Worm (Caenorhabditis elegans): ENCODE measurements around the gene T09A5.4.

Gene T09A5.4

DNA sequence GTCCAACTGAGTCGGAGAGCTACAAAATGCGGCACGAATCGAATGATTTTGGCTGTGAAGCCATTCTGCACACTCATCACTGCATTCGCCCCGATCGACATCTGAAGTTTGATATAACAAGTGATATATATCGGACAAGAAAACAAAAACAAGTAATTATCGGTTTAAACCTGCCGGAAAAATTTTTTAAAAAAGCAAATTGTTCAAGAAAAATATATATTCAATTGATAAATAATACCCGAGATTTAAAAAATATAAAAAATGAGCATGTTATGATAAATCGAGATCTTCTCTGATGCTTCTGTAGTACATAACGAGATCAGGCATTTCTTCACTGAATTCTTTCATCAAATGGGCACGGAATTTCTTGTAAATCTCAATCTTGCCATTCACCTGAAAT lies 7.7 kb downstream of the T09A5.4 start, which contains the start of gene T09A5.5:
TSS of gene T09A5.5 (minus strand) at position 101 of the 400 bp plus-strand sequence.
- TF ChIP-seq hlh-13 (GFP tag; optimal IDR thresholded peaks at IDR 0.05): no peak
- no peak for TF ChIP-seq fkh-10 (GFP tag; optimal IDR thresholded peaks at IDR 0.05)
- TF ChIP-seq rnt-1 (tag; optimal IDR thresholded peaks at IDR 0.05): no peak
- TF ChIP-seq tbx-2 (tag; optimal IDR thresholded peaks at IDR 0.05): no peak
- no peak for TF ChIP-seq ceh-31 (tag; optimal IDR thresholded peaks at IDR 0.05)
- no peak for TF ChIP-seq C38D4.7 (GFP tag; optimal IDR thresholded peaks at IDR 0.05)
- TF ChIP-seq ceh-18 (tag; optimal IDR thresholded peaks at IDR 0.05): no peak
- no peak for TF ChIP-seq elt-2 (tag; optimal IDR thresholded peaks at IDR 0.05)
- TF ChIP-seq ceh-9 (tag; optimal IDR thresholded peaks at IDR 0.05): no peak
- TF ChIP-seq C08G9.2 (tag; optimal IDR thresholded peaks at IDR 0.05): no peak
- TF ChIP-seq unc-3 (GFP tag; conservative IDR thresholded peaks at IDR 0.05): no peak
- TF ChIP-seq unc-3 (tag; optimal IDR thresholded peaks at IDR 0.05): no peak
- TF ChIP-seq pqm-1 (tag; optimal IDR thresholded peaks at IDR 0.05): no peak
- no peak for TF ChIP-seq hlh-6 (tag; optimal IDR thresholded peaks at IDR 0.05)
- TF ChIP-seq npax-4 (tag; optimal IDR thresholded peaks at IDR 0.05): no peak
- no peak for TF ChIP-seq dmd-4 (tag; optimal IDR thresholded peaks at IDR 0.05; ENCODE audit: borderline replicate concordance)
- no peak for TF ChIP-seq hlh-8 (tag; optimal IDR thresholded peaks at IDR 0.05)
- no peak for TF ChIP-seq Y22D7AL.16 (tag; optimal IDR thresholded peaks at IDR 0.05)

DNA sequence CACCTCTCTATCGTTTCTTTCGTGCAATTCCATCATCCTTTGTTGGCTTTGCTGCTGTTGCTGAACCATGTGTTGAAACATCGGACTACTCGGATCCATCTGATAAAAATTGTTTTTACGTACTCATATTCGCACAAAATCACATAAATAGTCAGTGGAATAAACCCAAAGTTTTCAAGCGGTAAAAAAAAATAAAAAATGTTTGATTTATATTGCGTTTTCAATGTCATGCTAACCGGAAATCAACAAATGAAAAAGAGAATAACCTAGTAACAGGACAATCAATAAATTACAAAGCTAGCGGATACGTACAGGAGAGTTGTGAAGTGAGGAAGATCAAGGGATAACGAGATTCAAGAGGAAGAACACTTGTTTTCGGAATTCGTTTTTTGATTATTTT lies 9.0 kb downstream of the T09A5.4 start, which contains the start of gene mdt-10:
TSS of gene mdt-10 (minus strand) at position 101 of the 400 bp plus-strand sequence.
- no peak for TF ChIP-seq tbx-7 (tag; optimal IDR thresholded peaks at IDR 0.05)
- no peak for TF ChIP-seq ceh-14 (tag; optimal IDR thresholded peaks at IDR 0.05)
- no peak for TF ChIP-seq rnt-1 (tag; optimal IDR thresholded peaks at IDR 0.05)
- no peak for TF ChIP-seq lin-11 (tag; optimal IDR thresholded peaks at IDR 0.05)
- no peak for TF ChIP-seq unc-86 (tag; optimal IDR thresholded peaks at IDR 0.05)
- no peak for TF ChIP-seq dmd-4 (tag; optimal IDR thresholded peaks at IDR 0.05; ENCODE audit: borderline replicate concordance)
- no peak for TF ChIP-seq T23F11.4 (GFP tag; optimal IDR thresholded peaks at IDR 0.05)

DNA sequence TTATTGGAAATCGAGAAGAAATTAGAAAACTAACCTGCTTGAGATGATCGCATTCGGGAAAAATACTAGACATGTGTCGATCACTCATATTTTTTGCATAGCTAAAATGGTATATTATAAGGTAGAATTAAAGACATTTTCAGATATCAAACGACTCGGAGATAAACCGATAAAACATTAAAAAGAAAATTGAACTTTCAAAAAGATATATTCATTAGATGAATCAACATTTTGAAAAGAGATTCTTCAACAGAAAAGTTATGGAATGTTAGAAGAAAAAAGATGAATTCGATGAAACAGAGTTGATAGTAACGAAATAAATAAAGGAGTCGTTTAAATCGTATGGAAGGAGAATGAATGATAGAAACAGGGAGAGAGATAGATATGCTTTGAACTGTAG lies 9.6 kb downstream of the T09A5.4 start, which contains the start of gene mdmh-35:
TSS of gene mdmh-35 (minus strand) at position 101 of the 400 bp plus-strand sequence.
- no peak for TF ChIP-seq pros-1 (tag; optimal IDR thresholded peaks at IDR 0.05)
- no peak for TF ChIP-seq hlh-13 (GFP tag; optimal IDR thresholded peaks at IDR 0.05)
- TF ChIP-seq ceh-22 (tag; optimal IDR thresholded peaks at IDR 0.05): no peak
- no peak for TF ChIP-seq C38D4.7 (GFP tag; optimal IDR thresholded peaks at IDR 0.05)
- no peak for TF ChIP-seq hlh-8 (tag; optimal IDR thresholded peaks at IDR 0.05)
- no peak for TF ChIP-seq nhr-232 (tag; optimal IDR thresholded peaks at IDR 0.05)
- no peak for TF ChIP-seq sdc-2 (tag; optimal IDR thresholded peaks at IDR 0.05)
- no peak for TF ChIP-seq unc-42 (tag; optimal IDR thresholded peaks at IDR 0.05)
- no peak for TF ChIP-seq K02D7.2 (tag; optimal IDR thresholded peaks at IDR 0.05)
- TF ChIP-seq hlh-6 (tag; optimal IDR thresholded peaks at IDR 0.05): no peak
- TF ChIP-seq ceh-30 (tag; optimal IDR thresholded peaks at IDR 0.05): no peak
- no peak for TF ChIP-seq madf-2 (tag; optimal IDR thresholded peaks at IDR 0.05)

DNA sequence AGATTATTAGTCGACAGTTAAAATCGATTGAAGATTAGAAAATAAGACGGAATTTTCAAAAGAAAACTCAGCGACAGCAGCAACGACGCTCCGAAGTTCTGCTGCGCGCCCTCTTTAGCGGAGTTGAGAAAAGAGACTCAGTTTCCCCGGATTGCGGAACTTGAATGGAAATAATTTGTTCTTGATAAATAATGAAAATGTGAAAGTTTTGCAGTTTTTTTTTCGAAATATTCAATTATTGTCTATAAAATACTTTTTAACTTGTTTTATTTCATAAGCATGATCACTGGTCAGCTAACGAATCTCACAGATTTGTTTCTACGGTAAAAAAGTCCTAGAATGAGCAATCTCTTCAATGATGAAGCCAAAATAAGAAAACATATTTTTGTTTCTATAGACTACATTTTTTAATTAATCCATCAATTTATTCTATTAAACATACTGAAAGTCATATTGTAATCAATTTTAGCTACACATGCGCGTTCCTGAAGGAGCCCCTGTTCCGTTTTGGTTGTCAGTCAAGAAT lies 11.6 kb downstream of the T09A5.4 start, which contains the start of the genes cec-3 and T09A5.15:
TSS of gene cec-3 (minus strand) at position 116 of the 526 bp plus-strand sequence.
TSS of gene T09A5.15 (plus strand) at position 476 of the 526 bp plus-strand sequence.
- no peak for TF ChIP-seq che-1 (tag; optimal IDR thresholded peaks at IDR 0.05)
- TF ChIP-seq ceh-31 (tag; optimal IDR thresholded peaks at IDR 0.05): peak; percentile 79
- peak; percentile 12 for TF ChIP-seq fax-1 (tag; optimal IDR thresholded peaks at IDR 0.05)
- TF ChIP-seq hlh-8 (tag; optimal IDR thresholded peaks at IDR 0.05): peak; percentile 47
- TF ChIP-seq hlh-13 (GFP tag; optimal IDR thresholded peaks at IDR 0.05): no peak
- peak; percentile 82 for TF ChIP-seq tbx-2 (tag; optimal IDR thresholded peaks at IDR 0.05)
- TF ChIP-seq zip-5 (tag; optimal IDR thresholded peaks at IDR 0.05): peak; percentile 68
- TF ChIP-seq K09A11.1 (tag; optimal IDR thresholded peaks at IDR 0.05; ENCODE audit: insufficient read depth): no peak
- peak; percentile 15 for TF ChIP-seq ceh-18 (tag; optimal IDR thresholded peaks at IDR 0.05)
- peak; percentile 31 for TF ChIP-seq tbx-7 (tag; optimal IDR thresholded peaks at IDR 0.05)
- TF ChIP-seq unc-3 (GFP tag; conservative IDR thresholded peaks at IDR 0.05): no peak
- no peak for TF ChIP-seq unc-3 (tag; optimal IDR thresholded peaks at IDR 0.05)
- TF ChIP-seq ets-4 (tag; optimal IDR thresholded peaks at IDR 0.05): peak; percentile 55
- peak; percentile 49 for TF ChIP-seq elt-2 (tag; optimal IDR thresholded peaks at IDR 0.05)
- TF ChIP-seq unc-42 (tag; optimal IDR thresholded peaks at IDR 0.05): peak; percentile 41
- TF ChIP-seq pat-9 (tag; optimal IDR thresholded peaks at IDR 0.05): no peak
- TF ChIP-seq ceh-2 (tag; optimal IDR thresholded peaks at IDR 0.05): peak; percentile 65
- no peak for TF ChIP-seq gmeb-2 (tag; optimal IDR thresholded peaks at IDR 0.05)
- peak; percentile 69 for TF ChIP-seq C08G9.2 (tag; optimal IDR thresholded peaks at IDR 0.05)
- no peak for TF ChIP-seq pha-2 (tag; optimal IDR thresholded peaks at IDR 0.05)
- no peak for TF ChIP-seq ttx-3 (tag; optimal IDR thresholded peaks at IDR 0.05)
- no peak for TF ChIP-seq fkh-6 (tag; optimal IDR thresholded peaks at IDR 0.05)
- TF ChIP-seq nfya-1 (tag; optimal IDR thresholded peaks at IDR 0.05): peak; percentile 42
- peak; percentile 51 for TF ChIP-seq ref-2 (tag; optimal IDR thresholded peaks at IDR 0.05)
- no peak for TF ChIP-seq dve-1 (tag; optimal IDR thresholded peaks at IDR 0.05)
- no peak for TF ChIP-seq ceh-19 (GFP tag; optimal IDR thresholded peaks at IDR 0.05)
